Worm (Caenorhabditis elegans) whole organism, L2 larva: ENCODE results near the gene mct-6.

ENCODE experiments used
- C34F6.9 ChIP-seq: fragments of 150-350 bp; optimal IDR thresholded peaks from 2 replicates; lab custom pipeline; 2014; ENCODE audit warnings: missing biosample characterization, missing genetic modification characterization
- F13H6.1 ChIP-seq: sonication (generic microtip); optimal IDR thresholded peaks from 2 replicates; lab custom pipeline; 2016; ENCODE audit warnings: missing genetic modification characterization, missing compliant biosample characterization
- ZK546.5 ChIP-seq: sonication (generic microtip); optimal IDR thresholded peaks from 2 replicates; lab custom pipeline; 2017; ENCODE audit warnings: missing biosample characterization, missing genetic modification characterization
- alr-1 ChIP-seq: fragments of 150-350 bp; optimal IDR thresholded peaks from 2 replicates; lab custom pipeline; 2014; ENCODE audit warnings: missing biosample characterization, missing genetic modification characterization
- ama-1 ChIP-seq: fragments of 150-350 bp; optimal IDR thresholded peaks from 2 replicates; lab custom pipeline; 2018; ENCODE audit warnings: inconsistent platforms
- blmp-1 ChIP-seq: sonication (generic microtip); optimal IDR thresholded peaks from 2 replicates; lab custom pipeline; 2017; ENCODE audit warnings: missing genetic modification characterization, mild to moderate bottlenecking, missing compliant biosample characterization, antibody characterized with exemption, moderate library complexity; ENCODE audit not compliant: insufficient read depth
- ceh-16 ChIP-seq: fragments of 150-350 bp; optimal IDR thresholded peaks from 2 replicates; lab custom pipeline; 2014; ENCODE audit warnings: missing biosample characterization, missing genetic modification characterization
- dmd-4 ChIP-seq: sonication (generic microtip); optimal IDR thresholded peaks from 2 replicates; lab custom pipeline; 2017; ENCODE audit warnings: missing biosample characterization, missing genetic modification characterization
- egl-27 ChIP-seq: sonication (generic microtip); optimal IDR thresholded peaks from 3 replicates; lab custom pipeline; 2017; ENCODE audit warnings: missing biosample characterization, missing genetic modification reagents, missing genetic modification characterization
- fos-1 ChIP-seq: fragments of 150-350 bp; optimal IDR thresholded peaks from 2 replicates; lab custom pipeline; 2014; ENCODE audit warnings: missing biosample characterization, missing genetic modification characterization
- gmeb-1 ChIP-seq: fragments of 150-350 bp; optimal IDR thresholded peaks from 2 replicates; lab custom pipeline; 2014; ENCODE audit warnings: missing biosample characterization, missing genetic modification characterization
- lin-11 ChIP-seq: fragments of 150-350 bp; sonication (generic microtip); optimal IDR thresholded peaks from 2 replicates; lab custom pipeline; 2014; ENCODE audit warnings: missing biosample characterization, missing genetic modification characterization, inconsistent platforms, mixed read lengths
- lin-39 ChIP-seq: fragments of 150-350 bp; optimal IDR thresholded peaks from 2 replicates; lab custom pipeline; 2014; ENCODE audit warnings: missing biosample characterization, missing genetic modification reagents, missing genetic modification characterization
- lsy-2 ChIP-seq, 2 experiments: fragments of 150-350 bp in 1 of 2; sonication (generic microtip) in 1 of 2; optimal IDR thresholded peaks; 2 replicates each; lab custom pipeline; 2014 to 2017; ENCODE audit warnings: missing biosample characterization in 2 of 2, missing genetic modification characterization in 2 of 2
- mab-5 ChIP-seq: fragments of 150-350 bp; optimal IDR thresholded peaks from 2 replicates; lab custom pipeline; 2014; ENCODE audit warnings: missing biosample characterization, missing genetic modification characterization
- mbf-1 ChIP-seq: sonication (generic microtip); optimal IDR thresholded peaks from 2 replicates; lab custom pipeline; 2017; ENCODE audit warnings: missing biosample characterization, missing genetic modification characterization
- mdl-1 ChIP-seq, 2 experiments: fragments of 150-350 bp in 1 of 2; sonication (generic microtip) in 1 of 2; optimal IDR thresholded peaks; 2 replicates each; lab custom pipeline; 2017; ENCODE audit warnings: missing biosample characterization in 2 of 2, missing genetic modification characterization in 2 of 2
- nhr-10 ChIP-seq: sonication (generic microtip); optimal IDR thresholded peaks from 2 replicates; lab custom pipeline; 2017; ENCODE audit warnings: missing biosample characterization, missing genetic modification characterization
- nhr-129 ChIP-seq: fragments of 150-350 bp; optimal IDR thresholded peaks from 2 replicates; lab custom pipeline; 2014; ENCODE audit warnings: missing biosample characterization, missing genetic modification characterization
- nhr-21 ChIP-seq: fragments of 150-350 bp; optimal IDR thresholded peaks from 2 replicates; lab custom pipeline; 2014; ENCODE audit warnings: missing biosample characterization, missing genetic modification characterization
- nhr-237 ChIP-seq: fragments of 150-350 bp; optimal IDR thresholded peaks from 2 replicates; lab custom pipeline; 2014; ENCODE audit warnings: missing biosample characterization, missing genetic modification characterization
- nhr-25 ChIP-seq: fragments of 150-350 bp; sonication (generic microtip); optimal IDR thresholded peaks from 3 replicates; lab custom pipeline; 2014; ENCODE audit warnings: missing biosample characterization, missing genetic modification characterization
- nhr-77 ChIP-seq: fragments of 150-350 bp; optimal IDR thresholded peaks from 2 replicates; lab custom pipeline; 2014; ENCODE audit warnings: missing biosample characterization, missing genetic modification characterization
- peb-1 ChIP-seq: fragments of 150-350 bp; optimal IDR thresholded peaks from 2 replicates; lab custom pipeline; 2014; ENCODE audit warnings: missing biosample characterization, missing genetic modification characterization
- sem-4 ChIP-seq: fragments of 150-350 bp; optimal IDR thresholded peaks from 2 replicates; lab custom pipeline; 2014; ENCODE audit warnings: missing biosample characterization, missing genetic modification reagents, missing genetic modification characterization
- skn-1 ChIP-seq: sonication (generic microtip); optimal IDR thresholded peaks from 2 replicates; lab custom pipeline; 2017; ENCODE audit warnings: missing biosample characterization, missing genetic modification characterization
- sma-3 ChIP-seq: sonication (generic microtip); optimal IDR thresholded peaks from 2 replicates; lab custom pipeline; 2016; ENCODE audit warnings: missing genetic modification reagents, missing genetic modification characterization, missing compliant biosample characterization
- sma-9 ChIP-seq, 2 experiments: fragments of 150-350 bp in 1 of 2; sonication (generic microtip) in 1 of 2; optimal IDR thresholded peaks; 2 replicates each; lab custom pipeline; 2014 to 2016; ENCODE audit warnings: missing genetic modification characterization in 2 of 2, mild to moderate bottlenecking in 1 of 2, missing biosample characterization in 1 of 2, missing compliant biosample characterization in 1 of 2, missing genetic modification reagents in 1 of 2, moderate library complexity in 1 of 2
- unc-55 ChIP-seq: fragments of 150-350 bp; sonication (generic microtip); optimal IDR thresholded peaks from 3 replicates; lab custom pipeline; 2014; ENCODE audit warnings: missing biosample characterization, missing genetic modification reagents, missing genetic modification characterization
- zag-1 ChIP-seq: fragments of 150-350 bp; optimal IDR thresholded peaks from 2 replicates; lab custom pipeline; 2014; ENCODE audit warnings: missing biosample characterization, missing genetic modification characterization
- ztf-11 ChIP-seq: sonication (generic microtip); optimal IDR thresholded peaks from 2 replicates; lab custom pipeline; 2017; ENCODE audit warnings: missing biosample characterization, missing genetic modification characterization

The mct-6 gene

DNA sequence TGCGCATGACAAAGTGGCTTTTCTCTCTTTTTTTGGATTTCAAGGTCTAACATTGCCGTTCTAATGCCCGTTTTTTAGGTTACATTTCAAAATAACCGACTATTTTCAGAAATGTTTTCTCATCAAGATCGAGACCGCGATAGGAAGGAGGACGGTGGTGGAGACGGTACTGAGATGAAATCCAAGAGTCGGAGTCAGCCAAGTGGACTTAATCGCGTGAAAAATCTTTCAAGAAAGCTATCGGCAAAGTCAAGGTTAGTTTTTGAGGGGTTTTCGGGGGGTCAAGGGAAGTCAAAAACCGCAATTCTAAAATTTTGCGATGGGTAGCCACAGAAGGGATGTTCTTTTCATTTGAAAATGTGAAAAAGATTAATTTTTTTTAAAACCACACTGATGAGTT lies 25.7 kb upstream of the mct-6 start, which contains the start of gene aak-2:
aak-2 (plus strand) TSS at position 110 of the 400 bp plus-strand sequence.
- TF ChIP-seq zag-1 (tag; lab: Kevin White, UChicago) (no peak), ceh-16 (tag; lab: Kevin White, UChicago) (peak; percentile 31), nhr-25 (peak; percentile 8), nhr-10 (tag; lab: Kevin White, UChicago) (no peak), alr-1 (no peak), peb-1 (tag; lab: Kevin White, UChicago) (no peak), nhr-237 (tag; lab: Kevin White, UChicago) (no peak), nhr-129 (tag; lab: Kevin White, UChicago) (no peak), fos-1 (no peak)

DNA sequence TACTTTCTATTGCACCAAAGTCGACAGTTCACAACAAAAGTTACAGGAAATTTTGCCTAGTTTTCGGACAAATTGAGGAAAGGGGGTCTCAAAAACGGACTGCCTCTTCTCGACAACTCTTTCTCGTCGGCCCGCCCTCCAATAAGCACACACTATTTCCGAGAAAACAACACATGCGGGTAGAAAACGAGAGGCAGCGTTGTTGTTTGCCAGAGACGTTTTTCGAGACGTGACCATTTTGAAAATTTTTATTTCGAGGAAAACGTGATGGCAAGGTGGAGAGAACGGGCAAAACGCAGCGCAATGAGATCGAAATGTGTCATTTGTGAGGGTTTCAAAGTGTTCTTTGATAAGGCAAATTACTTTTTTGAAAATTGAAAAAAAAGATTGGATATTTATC lies 23.2 kb upstream of the mct-6 start:
- TF ChIP-seq lin-11 (tag; lab: Kevin White, UChicago) (peak; percentile 60), mdl-1 (tag; optimal IDR thresholded peaks at IDR 0.05; lab: Kevin White, UChicago) (peak in 1 of 2 experiments; percentile 7), lsy-2 (tag; optimal IDR thresholded peaks at IDR 0.05; lab: Kevin White, UChicago) (peak in 1 of 2 experiments; percentile 27), F13H6.1 (tag; lab: Kevin White, UChicago) (peak; percentile 4), skn-1 (tag; lab: Kevin White, UChicago) (no peak), mab-5 (no peak), zag-1 (tag; lab: Kevin White, UChicago) (no peak), sma-9 (GFP tag; optimal IDR thresholded peaks at IDR 0.05; lab: Kevin White, UChicago) (peak; percentile 61), sma-9 (tag; optimal IDR thresholded peaks at IDR 0.05; lab: Kevin White, UChicago) (no peak), nhr-21 (tag; lab: Kevin White, UChicago) (peak; percentile 49), nhr-77 (tag; lab: Kevin White, UChicago) (no peak), C34F6.9 (tag; lab: Kevin White, UChicago) (peak; percentile 34), nhr-129 (tag; lab: Kevin White, UChicago) (peak; percentile 78)

DNA sequence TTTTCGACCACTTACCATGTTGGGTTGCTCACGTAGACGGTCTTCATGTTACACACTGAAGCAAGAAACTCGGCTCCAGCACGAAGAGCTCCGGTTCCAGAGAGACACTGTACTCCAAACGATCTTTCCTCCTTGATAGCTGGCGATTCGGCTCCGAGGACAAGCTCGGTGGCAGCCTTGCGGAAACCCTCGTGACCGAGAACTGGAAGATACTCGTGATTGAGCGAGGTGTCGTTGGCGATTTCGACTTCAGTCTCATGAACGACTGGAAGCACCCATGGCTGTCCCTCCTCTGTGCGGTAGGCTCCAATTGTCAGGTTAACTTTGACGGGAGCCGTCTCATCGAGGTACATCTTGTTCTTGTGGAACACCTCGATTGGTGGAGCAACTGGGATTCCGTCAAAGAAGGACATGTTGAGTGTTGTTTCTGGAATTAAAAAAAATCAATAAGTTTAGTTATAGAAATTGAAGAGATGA lies 22.4 kb upstream of the mct-6 start, which contains the start of gene got-1.2:
got-1.2 (minus strand) TSS at position 427 of the 477 bp plus-strand sequence.
- TF ChIP-seq ztf-11 (tag; lab: Kevin White, UChicago) (no peak), peb-1 (tag; lab: Kevin White, UChicago) (no peak), mab-5 (no peak), unc-55 (no peak), dmd-4 (tag; lab: Kevin White, UChicago) (no peak), sem-4 (tag; lab: Kevin White, UChicago) (no peak), sma-9 (GFP tag; optimal IDR thresholded peaks at IDR 0.05; lab: Kevin White, UChicago) (no peak), sma-9 (tag; optimal IDR thresholded peaks at IDR 0.05; lab: Kevin White, UChicago) (no peak), gmeb-1 (tag; lab: Kevin White, UChicago) (no peak), lsy-2 (tag; optimal IDR thresholded peaks at IDR 0.05; lab: Kevin White, UChicago) (no peak), ZK546.5 (tag; lab: Kevin White, UChicago) (no peak)

DNA sequence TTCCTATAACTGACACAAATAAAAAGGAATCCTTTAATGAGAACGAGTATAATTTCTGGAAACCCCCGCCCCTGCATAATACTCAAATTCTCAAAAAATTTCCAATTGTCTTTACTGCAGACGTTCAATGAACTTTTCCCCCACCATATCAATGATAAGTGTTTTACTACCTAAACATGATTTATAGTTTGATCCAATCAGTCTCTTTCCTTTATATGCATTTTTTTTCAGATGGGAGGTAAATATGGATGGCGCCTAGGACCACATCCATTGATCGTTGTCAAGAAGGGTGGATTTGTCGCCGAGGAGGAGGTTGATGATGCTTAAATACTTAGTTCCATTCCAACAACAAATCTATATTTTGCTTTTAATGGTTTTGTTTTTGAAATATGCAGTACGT lies 16.9 kb upstream of the mct-6 start:
- TF ChIP-seq zag-1 (tag; lab: Kevin White, UChicago) = no peak
- TF ChIP-seq unc-55 = no peak
- TF ChIP-seq sma-3 (GFP tag; lab: Kevin White, UChicago) = no peak
- TF ChIP-seq F13H6.1 (tag; lab: Kevin White, UChicago) = no peak
- TF ChIP-seq ama-1 (lab: Kevin White, UChicago) = no peak
- no peak for TF ChIP-seq mab-5
- no peak for TF ChIP-seq C34F6.9 (tag; lab: Kevin White, UChicago)
- TF ChIP-seq nhr-129 (tag; lab: Kevin White, UChicago) = no peak
- no peak for TF ChIP-seq mbf-1 (tag; lab: Kevin White, UChicago)
- no peak for TF ChIP-seq dmd-4 (tag; lab: Kevin White, UChicago)
- no peak for TF ChIP-seq lin-39 (tag; lab: Kevin White, UChicago)
- TF ChIP-seq nhr-25 = no peak
- no peak for TF ChIP-seq alr-1
- no peak for TF ChIP-seq blmp-1
- TF ChIP-seq lin-11 (tag; lab: Kevin White, UChicago) = no peak
- no peak for TF ChIP-seq sma-9 (GFP tag; optimal IDR thresholded peaks at IDR 0.05; lab: Kevin White, UChicago)
- no peak for TF ChIP-seq sma-9 (tag; optimal IDR thresholded peaks at IDR 0.05; lab: Kevin White, UChicago)
- TF ChIP-seq, all 48 proteins: peak for 0

DNA sequence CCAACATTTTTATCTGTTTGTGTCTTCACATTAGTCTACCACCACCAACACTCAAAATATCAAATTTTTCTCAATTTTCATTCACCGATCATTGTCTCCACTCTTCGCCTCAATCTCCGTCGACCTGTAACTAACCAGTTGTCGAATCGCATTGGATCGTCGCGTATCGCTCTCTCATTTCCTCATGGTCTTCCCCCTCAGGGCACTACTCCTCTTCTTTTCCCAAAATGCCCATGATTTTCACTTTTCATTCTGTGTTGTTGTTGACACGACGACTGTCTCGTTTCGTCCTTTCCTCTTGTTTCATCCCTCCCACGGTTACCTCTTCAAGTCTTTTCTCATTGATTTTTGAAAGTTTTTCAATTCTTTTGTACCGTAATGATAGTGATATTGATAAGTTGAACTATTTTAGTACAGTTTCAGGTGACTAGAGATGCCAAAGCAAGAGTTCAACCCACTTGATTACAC lies 15.8 kb upstream of the mct-6 start, which contains the start of gene T01C8.2:
T01C8.2 (plus strand) TSS at position 418 of the 468 bp plus-strand sequence.
- TF ChIP-seq nhr-129 (tag; lab: Kevin White, UChicago) = peak; percentile 60
- TF ChIP-seq egl-27 = no peak
- peak; percentile 57 for TF ChIP-seq sma-9 (GFP tag; optimal IDR thresholded peaks at IDR 0.05; lab: Kevin White, UChicago)
- no peak for TF ChIP-seq sma-9 (tag; optimal IDR thresholded peaks at IDR 0.05; lab: Kevin White, UChicago)
- TF ChIP-seq sma-3 (GFP tag; lab: Kevin White, UChicago) = peak; percentile 17
- TF ChIP-seq F13H6.1 (tag; lab: Kevin White, UChicago) = no peak
- peak; percentile 13 for TF ChIP-seq ama-1 (lab: Kevin White, UChicago)
- peak; percentile 89 for TF ChIP-seq blmp-1
- TF ChIP-seq nhr-25 = peak; percentile 60
